Worm (Caenorhabditis elegans): ENCODE results near the gene him-17.
A peak's percentile ranks its signal among the peaks of the same experiment; 100 is the strongest.

DNA sequence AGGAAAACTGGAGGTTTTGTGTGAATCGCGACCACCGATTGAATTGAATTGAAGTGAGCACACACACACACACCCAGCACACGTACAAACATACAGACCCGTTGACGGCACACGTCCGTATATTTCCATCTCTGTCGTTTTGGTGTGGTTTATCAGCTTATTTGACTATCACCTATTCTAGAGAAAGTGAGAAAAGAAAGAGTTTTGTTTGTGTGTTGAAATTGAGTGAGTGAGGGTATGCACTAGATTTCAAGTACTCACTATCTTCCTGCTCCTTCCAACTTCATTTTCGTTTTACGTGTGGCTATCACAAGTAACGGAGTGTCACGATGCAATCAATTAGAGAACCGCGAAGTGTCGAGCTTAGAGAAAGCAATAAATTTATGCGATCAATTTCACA lies 12.7 kb upstream of the him-17 start:
- TF ChIP-seq snpc-4 (tag; optimal IDR thresholded peaks at IDR 0.05) (no peak), ceh-8 (GFP tag; optimal IDR thresholded peaks at IDR 0.05) (no peak), pax-3 (tag; optimal IDR thresholded peaks at IDR 0.05) (peak; percentile 54), unc-62 (GFP tag; optimal IDR thresholded peaks at IDR 0.05) (no peak)

All from whole organism, L1 larva.